Fruit fly (Drosophila melanogaster) whole organism, embryonic: ENCODE data around the gene CG13928.

Source experiments
- CG10543 ChIP-seq: fragments of 200-800 bp; sonication (Bioruptor generic); optimal IDR thresholded peaks from 3 replicates; lab custom pipeline; 2017; ENCODE audit warnings: missing biosample characterization, mild to moderate bottlenecking, missing genetic modification characterization, moderate library complexity
- CG12299 ChIP-seq: fragments of 200-800 bp; sonication (Bioruptor generic); optimal IDR thresholded peaks from 2 replicates; lab custom pipeline; 2018; ENCODE audit warnings: missing biosample characterization, mild to moderate bottlenecking, missing genetic modification characterization
- CG13296 ChIP-seq: fragments of 200-800 bp; sonication (Bioruptor generic); optimal IDR thresholded peaks from 3 replicates; lab custom pipeline; 2018; ENCODE audit warnings: missing biosample characterization, mild to moderate bottlenecking, missing genetic modification characterization
- CG13424 ChIP-seq: fragments of 200-800 bp; sonication (Bioruptor generic); optimal IDR thresholded peaks from 2 replicates; lab custom pipeline; 2019; ENCODE audit warnings: missing biosample characterization, mild to moderate bottlenecking, missing genetic modification characterization, moderate library complexity
- CG15269 ChIP-seq: fragments of 200-800 bp; sonication (Bioruptor generic); optimal IDR thresholded peaks from 2 replicates; lab custom pipeline; 2018; ENCODE audit warnings: missing biosample characterization, mild to moderate bottlenecking, missing genetic modification characterization, moderate library complexity
- CG2202 ChIP-seq: fragments of 200-800 bp; sonication (Bioruptor generic); optimal IDR thresholded peaks from 2 replicates; lab custom pipeline; 2018; ENCODE audit warnings: missing biosample characterization, mild to moderate bottlenecking, missing genetic modification characterization
- CG2712 ChIP-seq: fragments of 200-800 bp; optimal IDR thresholded peaks from 3 replicates; lab custom pipeline; 2019; ENCODE audit warnings: missing biosample characterization, mild to moderate bottlenecking, missing genetic modification characterization, moderate library complexity
- CG32767 ChIP-seq: fragments of 200-800 bp; sonication (Bioruptor generic); IDR thresholded peaks from 2 replicates; pipeline ENCODE4 v1.3.6; 2022; ENCODE audit warnings: missing biosample characterization, missing genetic modification characterization
- CG3281 ChIP-seq: fragments of 200-800 bp; sonication (Bioruptor generic); optimal IDR thresholded peaks from 3 replicates; lab custom pipeline; 2017; ENCODE audit warnings: missing biosample characterization, mild to moderate bottlenecking, missing genetic modification characterization
- CG33557 ChIP-seq: fragments of 200-800 bp; sonication (Bioruptor generic); optimal IDR thresholded peaks from 2 replicates; lab custom pipeline; 2019; ENCODE audit warnings: missing biosample characterization, mild to moderate bottlenecking, missing genetic modification characterization, moderate library complexity
- CG34422 ChIP-seq: fragments of 200-800 bp; sonication (Bioruptor generic); IDR thresholded peaks from 3 replicates; pipeline ENCODE4 v1.3.6; 2022; ENCODE audit warnings: missing biosample characterization, missing genetic modification characterization
- CG4707 ChIP-seq: fragments of 200-800 bp; sonication (Bioruptor generic); optimal IDR thresholded peaks from 2 replicates; lab custom pipeline; 2018; ENCODE audit warnings: missing biosample characterization, mild to moderate bottlenecking, missing genetic modification characterization, moderate library complexity
- CG6689 ChIP-seq: fragments of 200-800 bp; sonication (Bioruptor generic); IDR thresholded peaks from 2 replicates; pipeline ENCODE4 v1.3.6; 2022; ENCODE audit warnings: missing biosample characterization, missing genetic modification characterization
- CG6765 ChIP-seq: fragments of 200-800 bp; sonication (Bioruptor generic); optimal IDR thresholded peaks from 3 replicates; lab custom pipeline; 2017; ENCODE audit warnings: missing biosample characterization, mild to moderate bottlenecking, missing genetic modification characterization
- CG7271 ChIP-seq: fragments of 200-800 bp; sonication (Bioruptor generic); optimal IDR thresholded peaks from 2 replicates; lab custom pipeline; 2018; ENCODE audit warnings: missing biosample characterization, mild to moderate bottlenecking, missing genetic modification characterization, moderate library complexity
- CG7786 ChIP-seq: fragments of 200-800 bp; sonication (Bioruptor generic); optimal IDR thresholded peaks from 2 replicates; lab custom pipeline; 2016; ENCODE audit warnings: missing biosample characterization, missing genetic modification characterization
- CrebB ChIP-seq: fragments of 200-800 bp; sonication (Bioruptor generic); optimal IDR thresholded peaks from 3 replicates; lab custom pipeline; 2018; ENCODE audit warnings: missing biosample characterization, mild to moderate bottlenecking, missing genetic modification characterization
- Dfd ChIP-seq, 2 experiments: fragments of >200 bp; optimal IDR thresholded peaks; 2 replicates each; lab custom pipeline; 2017; ENCODE audit warnings: missing biosample characterization in 2 of 2, missing genetic modification characterization in 2 of 2
- Dp ChIP-seq: fragments of 200-800 bp; sonication (Bioruptor generic); optimal IDR thresholded peaks from 2 replicates; lab custom pipeline; 2018; ENCODE audit warnings: missing biosample characterization, mild to moderate bottlenecking, missing genetic modification characterization, moderate library complexity
- Gsc ChIP-seq: fragments of 200-800 bp; sonication (Bioruptor generic); IDR thresholded peaks from 2 replicates; pipeline ENCODE4 v1.3.6; 2022; ENCODE audit warnings: missing biosample characterization, missing genetic modification characterization
- Gug ChIP-seq: fragments of 200-800 bp; sonication (Bioruptor generic); IDR thresholded peaks from 4 replicates; pipeline ENCODE4 v1.3.6; 2022; ENCODE audit warnings: missing biosample characterization, missing genetic modification characterization
- HLHmδ ChIP-seq: fragments of 200-800 bp; sonication (Bioruptor generic); optimal IDR thresholded peaks from 2 replicates; lab custom pipeline; 2018; ENCODE audit warnings: missing biosample characterization, mild to moderate bottlenecking, missing genetic modification characterization, moderate library complexity
- Hmr ChIP-seq: fragments of 200-800 bp; sonication (Bioruptor generic); optimal IDR thresholded peaks from 3 replicates; lab custom pipeline; 2017; ENCODE audit warnings: mild to moderate bottlenecking, missing biosample characterization, missing genetic modification reagents, missing genetic modification characterization
- MESR4 ChIP-seq: fragments of 200-800 bp; sonication (Bioruptor generic); optimal IDR thresholded peaks from 2 replicates; lab custom pipeline; 2018; ENCODE audit warnings: missing biosample characterization, mild to moderate bottlenecking, missing genetic modification characterization, moderate library complexity
- NC2β ChIP-seq: fragments of 200-800 bp; sonication (Bioruptor generic); optimal IDR thresholded peaks from 2 replicates; lab custom pipeline; 2016; ENCODE audit warnings: missing biosample characterization, missing genetic modification characterization
- Scr ChIP-seq: fragments of 200-800 bp; sonication (Bioruptor generic); IDR thresholded peaks from 2 replicates; pipeline ENCODE4 v1.3.6; 2022; ENCODE audit warnings: missing biosample characterization, missing genetic modification characterization; ENCODE audit not compliant: partially characterized antibody
- Side ChIP-seq: fragments of 200-800 bp; sonication (Bioruptor generic); optimal IDR thresholded peaks from 2 replicates; lab custom pipeline; 2016; ENCODE audit warnings: missing biosample characterization, missing genetic modification characterization
- Sin3A ChIP-seq: fragments of >200 bp; optimal IDR thresholded peaks from 2 replicates; lab custom pipeline; 2018
- ac ChIP-seq: fragments of 200-800 bp; sonication (Bioruptor generic); optimal IDR thresholded peaks from 3 replicates; lab custom pipeline; 2017; ENCODE audit warnings: missing biosample characterization, mild to moderate bottlenecking, missing genetic modification characterization
- amos ChIP-seq: fragments of 200-800 bp; sonication (Bioruptor generic); IDR thresholded peaks from 2 replicates; pipeline ENCODE4 v1.3.6; 2022; ENCODE audit warnings: missing biosample characterization, missing genetic modification characterization; ENCODE audit not compliant: partially characterized antibody
- chif ChIP-seq, 2 experiments: fragments of 200-800 bp; sonication (Bioruptor generic); optimal IDR thresholded peaks; 3 replicates each; lab custom pipeline; 2016; ENCODE audit warnings: missing biosample characterization in 2 of 2, missing genetic modification characterization in 2 of 2
- chinmo ChIP-seq: fragments of 200-800 bp; sonication (Bioruptor generic); IDR thresholded peaks from 4 replicates; pipeline ENCODE4 v1.3.6; 2022; ENCODE audit warnings: missing biosample characterization, missing genetic modification characterization; ENCODE audit not compliant: partially characterized antibody
- da ChIP-seq: fragments of 200-800 bp; sonication (Bioruptor generic); optimal IDR thresholded peaks from 2 replicates; lab custom pipeline; 2016; ENCODE audit warnings: missing biosample characterization, missing genetic modification characterization
- disco-r ChIP-seq: fragments of 200-800 bp; sonication (Bioruptor generic); optimal IDR thresholded peaks from 2 replicates; lab custom pipeline; 2016; ENCODE audit warnings: missing biosample characterization, missing genetic modification characterization
- dysf ChIP-seq: fragments of 200-800 bp; sonication (Bioruptor generic); IDR thresholded peaks from 3 replicates; pipeline ENCODE4 v1.3.6; 2022; ENCODE audit warnings: missing biosample characterization, missing genetic modification characterization
- fd3F ChIP-seq: fragments of 200-800 bp; sonication (Bioruptor generic); optimal IDR thresholded peaks from 2 replicates; lab custom pipeline; 2018; ENCODE audit warnings: missing biosample characterization, mild to moderate bottlenecking, missing genetic modification characterization, moderate library complexity
- fd64A ChIP-seq: fragments of 200-800 bp; sonication (Bioruptor generic); optimal IDR thresholded peaks from 3 replicates; lab custom pipeline; 2018; ENCODE audit warnings: missing biosample characterization, mild to moderate bottlenecking, missing genetic modification characterization
- fu2 ChIP-seq: fragments of 200-800 bp; sonication (Bioruptor generic); optimal IDR thresholded peaks from 2 replicates; lab custom pipeline; 2016; ENCODE audit warnings: missing biosample characterization, missing genetic modification characterization
- gsb-n ChIP-seq: fragments of 200-800 bp; sonication (Bioruptor generic); optimal IDR thresholded peaks from 3 replicates; lab custom pipeline; 2018; ENCODE audit warnings: missing biosample characterization, mild to moderate bottlenecking, missing genetic modification characterization
- kni ChIP-seq: fragments of 200-800 bp; sonication (Bioruptor generic); optimal IDR thresholded peaks from 3 replicates; lab custom pipeline; 2017; ENCODE audit warnings: mild to moderate bottlenecking, missing biosample characterization, missing genetic modification reagents, missing genetic modification characterization
- luna ChIP-seq: fragments of 200-800 bp; sonication (Bioruptor generic); optimal IDR thresholded peaks from 2 replicates; lab custom pipeline; 2016; ENCODE audit warnings: missing biosample characterization, missing genetic modification characterization
- org-1 ChIP-seq: fragments of 200-800 bp; sonication (Bioruptor generic); optimal IDR thresholded peaks from 2 replicates; lab custom pipeline; 2017; ENCODE audit warnings: missing biosample characterization, missing genetic modification characterization
- shn ChIP-seq: fragments of 200-800 bp; sonication (Bioruptor generic); optimal IDR thresholded peaks from 3 replicates; lab custom pipeline; 2016; ENCODE audit warnings: missing biosample characterization, missing genetic modification characterization
- sima ChIP-seq: fragments of 200-800 bp; sonication (Bioruptor generic); optimal IDR thresholded peaks from 2 replicates; lab custom pipeline; 2016; ENCODE audit warnings: missing biosample characterization, missing genetic modification characterization
- tio ChIP-seq: fragments of 200-800 bp; sonication (Bioruptor generic); optimal IDR thresholded peaks from 2 replicates; lab custom pipeline; 2017; ENCODE audit warnings: missing biosample characterization, missing genetic modification characterization, inconsistent platforms
- zen2 ChIP-seq: fragments of 200-800 bp; sonication (Bioruptor generic); IDR thresholded peaks from 3 replicates; pipeline ENCODE4 v1.3.6; 2022; ENCODE audit warnings: missing biosample characterization, missing genetic modification characterization; ENCODE audit not compliant: partially characterized antibody

The CG13928 gene

DNA sequence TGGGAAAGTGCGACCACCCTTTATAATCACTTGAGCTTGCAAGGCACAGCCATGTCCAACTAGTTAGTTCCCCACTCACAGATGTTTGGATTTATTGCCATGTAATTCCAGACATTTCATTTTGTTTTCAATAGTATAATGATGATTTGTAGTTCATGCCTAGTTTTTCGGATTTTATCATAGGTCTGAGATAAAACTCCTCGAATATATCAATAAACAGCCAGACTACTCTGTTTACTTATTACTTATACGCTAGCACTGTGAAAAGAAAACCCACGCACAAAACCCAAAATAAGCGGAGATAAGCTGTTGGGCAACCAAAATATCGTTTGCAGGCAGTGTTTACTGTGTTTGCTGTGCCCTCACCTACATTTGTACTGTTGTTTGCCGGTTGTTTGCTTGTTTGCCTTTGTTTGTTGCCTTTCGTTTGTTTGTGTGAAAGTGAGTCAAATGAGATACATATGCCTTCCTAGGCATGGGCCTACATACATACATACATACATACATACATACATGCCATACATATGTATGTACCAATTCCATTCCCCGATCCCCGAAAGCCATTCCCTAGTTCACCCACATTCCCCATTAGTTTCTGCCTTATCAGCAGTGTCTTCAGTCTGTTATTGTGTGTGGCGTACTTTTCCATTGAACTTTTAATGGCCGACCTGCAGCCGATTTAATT, 48.9 kb downstream of the CG13928 start (continued):
- TF ChIP-seq Dfd (GFP tag; optimal IDR thresholded peaks at IDR 0.05; lab: Kevin White, UChicago) (no peak), CrebB (tag; lab: Kevin White, UChicago) (peak; percentile 80), Scr (no peak), kni (GFP tag; lab: Kevin White, UChicago) (peak; percentile 97), fd64A (GFP tag; lab: Kevin White, UChicago) (peak; percentile 93), Sin3A (lab: Kevin White, UChicago) (no peak), da (peak; percentile 68), Gug (GFP tag; lab: Robert Waterston, UW) (peak; percentile 41; the same call in 1 of the 4 replicates), tio (GFP tag; lab: Kevin White, UChicago) (peak; percentile 46), CG2202 (tag; lab: Kevin White, UChicago) (peak; percentile 92), CG6765 (peak; percentile 71), chinmo (0 out of 4 replicates have a peak, but pooled peaks have one; percentile 26), CG32767 (no peak), sima (GFP tag; lab: Kevin White, UChicago) (peak; percentile 54), HLHmδ (peak; percentile 95), CG3281 (peak; percentile 52), CG4707 (peak; percentile 61), CG10543 (peak; percentile 48), fd3F (GFP tag; lab: Kevin White, UChicago) (no peak), CG33557 (GFP tag; lab: Kevin White, UChicago) (peak; percentile 88), dysf (GFP tag; lab: Robert Waterston, UW) (no peak; the same call in 1 of the 3 replicates), CG7786 (GFP tag; lab: Kevin White, UChicago) (peak; percentile 46), Dp (no peak), CG7271 (peak; percentile 70), Side (peak; percentile 67), Hmr (GFP tag; lab: Kevin White, UChicago) (peak; percentile 54), Gsc (GFP tag; lab: Robert Waterston, UW) (no peak), luna (no peak), CG6689 (GFP tag; lab: Robert Waterston, UW) (peak; percentile 61), fu2 (GFP tag; lab: Kevin White, UChicago) (no peak), CG2712 (peak; percentile 73), CG13296 (GFP tag; lab: Kevin White, UChicago) (peak; percentile 65), org-1 (peak; percentile 78), zen2 (GFP tag; lab: Robert Waterston, UW) (no peak), CG34422 (GFP tag; lab: Robert Waterston, UW) (no peak), NC2β (peak; percentile 50), gsb-n (peak; percentile 76), shn (GFP tag; lab: Kevin White, UChicago) (peak; percentile 69), amos (GFP tag; lab: Robert Waterston, UW) (no peak), CG15269 (tag; lab: Kevin White, UChicago) (peak; percentile 55), CG12299 (peak; percentile 51), ac (GFP tag; lab: Kevin White, UChicago) (peak; percentile 91), chif (GFP tag; optimal IDR thresholded peaks at IDR 0.05; lab: Kevin White, UChicago) (peak in 1 of 2 experiments; percentile 58), disco-r (GFP tag; lab: Kevin White, UChicago) (peak; percentile 30), CG13424 (tag; lab: Kevin White, UChicago) (peak; percentile 74), MESR4 (peak; percentile 0)
